Worm (Caenorhabditis elegans): ENCODE measurements around the gene cdk-1.

DNA sequence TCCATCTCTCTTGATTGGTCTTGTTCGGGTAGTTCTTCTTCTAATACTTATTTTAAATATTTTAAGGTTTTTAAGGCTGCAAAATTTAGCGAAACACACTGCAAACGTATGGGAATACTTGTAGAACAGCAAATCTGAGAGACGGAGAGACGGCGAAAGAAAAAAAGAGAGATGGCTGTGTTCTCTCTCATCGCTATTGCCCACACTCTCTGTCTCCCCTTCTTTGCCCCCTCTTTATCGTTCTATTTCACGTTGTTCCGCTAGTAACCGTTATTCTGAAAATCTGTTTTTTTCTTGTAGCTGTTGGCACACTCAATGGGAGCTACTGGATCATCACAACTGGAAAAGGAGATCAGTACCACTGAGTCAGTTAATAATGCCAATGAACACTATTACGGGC lies 29.1 kb downstream of the cdk-1 start, which contains the start of gene usp-46:
- no peak for TF ChIP-seq ets-7 (tag; optimal IDR thresholded peaks at IDR 0.05)
- TF ChIP-seq F13C5.2 (tag; optimal IDR thresholded peaks at IDR 0.05) = no peak
- TF ChIP-seq tra-4 (tag; optimal IDR thresholded peaks at IDR 0.05) = no peak
- no peak for TF ChIP-seq sea-1 (GFP tag; conservative IDR thresholded peaks at IDR 0.05)
- no peak for TF ChIP-seq ama-1 (optimal IDR thresholded peaks at IDR 0.05)
- TF ChIP-seq ceh-13 (GFP tag; optimal IDR thresholded peaks at IDR 0.05) = no peak
- TF ChIP-seq ceh-36 (tag; optimal IDR thresholded peaks at IDR 0.05) = no peak
- TF ChIP-seq aly-1 (tag; optimal IDR thresholded peaks at IDR 0.05) = no peak
- no peak for TF ChIP-seq hnd-1 (tag; optimal IDR thresholded peaks at IDR 0.05)
- no peak for TF ChIP-seq B0310.2 (tag; optimal IDR thresholded peaks at IDR 0.05)
- no peak for TF ChIP-seq scrt-1 (GFP tag; IDR thresholded peaks at IDR 0.05)
- TF ChIP-seq tbx-37 (GFP tag; conservative IDR thresholded peaks at IDR 0.05) = no peak
- TF ChIP-seq pes-1 (GFP tag; IDR thresholded peaks at IDR 0.05) = no peak
